Fruit fly (Drosophila melanogaster) Kc167 (cell line): ENCODE data around the gene lqf.

Experiments
- Myc ChIP-seq: fragments of >200 bp; optimal IDR thresholded peaks from 2 replicates; lab custom pipeline; 2017; ENCODE audit warnings: missing external identifiers
- Sin3A ChIP-seq: fragments of >200 bp; optimal IDR thresholded peaks from 2 replicates; lab custom pipeline; 2018; ENCODE audit warnings: missing external identifiers
- h ChIP-seq: fragments of >200 bp; optimal IDR thresholded peaks from 3 replicates; lab custom pipeline; 2018; ENCODE audit warnings: missing external identifiers
- insv ChIP-seq: fragments of >200 bp; optimal IDR thresholded peaks from 3 replicates; lab custom pipeline; 2018; ENCODE audit warnings: missing external identifiers
- psq ChIP-seq: fragments of >200 bp; optimal IDR thresholded peaks from 2 replicates; lab custom pipeline; 2017; ENCODE audit warnings: missing external identifiers
- ttk ChIP-seq: sonication (Bioruptor generic); optimal IDR thresholded peaks from 2 replicates; lab custom pipeline; 2017; ENCODE audit warnings: missing external identifiers

lqf gene

dm6 chr3L:7527661-7528379 lies 760 bp upstream of the lqf start:
- no peak for TF ChIP-seq Myc (lab: Kevin White, UChicago)
- TF ChIP-seq insv (lab: Kevin White, UChicago), result no peak
- no peak for TF ChIP-seq h (lab: Kevin White, UChicago)
- TF ChIP-seq psq (lab: Kevin White, UChicago), result no peak
- TF ChIP-seq ttk (lab: Kevin White, UChicago), result no peak
- TF ChIP-seq Sin3A (lab: Kevin White, UChicago), result no peak

dm6 chr3L:7529081-7530021 lies 771 bp downstream of the lqf start:
- TF ChIP-seq Sin3A (lab: Kevin White, UChicago), result no peak
- TF ChIP-seq ttk (lab: Kevin White, UChicago), result no peak
- TF ChIP-seq h (lab: Kevin White, UChicago), result no peak
- no peak for TF ChIP-seq psq (lab: Kevin White, UChicago)
- TF ChIP-seq Myc (lab: Kevin White, UChicago), result no peak
- no peak for TF ChIP-seq insv (lab: Kevin White, UChicago)

DNA sequence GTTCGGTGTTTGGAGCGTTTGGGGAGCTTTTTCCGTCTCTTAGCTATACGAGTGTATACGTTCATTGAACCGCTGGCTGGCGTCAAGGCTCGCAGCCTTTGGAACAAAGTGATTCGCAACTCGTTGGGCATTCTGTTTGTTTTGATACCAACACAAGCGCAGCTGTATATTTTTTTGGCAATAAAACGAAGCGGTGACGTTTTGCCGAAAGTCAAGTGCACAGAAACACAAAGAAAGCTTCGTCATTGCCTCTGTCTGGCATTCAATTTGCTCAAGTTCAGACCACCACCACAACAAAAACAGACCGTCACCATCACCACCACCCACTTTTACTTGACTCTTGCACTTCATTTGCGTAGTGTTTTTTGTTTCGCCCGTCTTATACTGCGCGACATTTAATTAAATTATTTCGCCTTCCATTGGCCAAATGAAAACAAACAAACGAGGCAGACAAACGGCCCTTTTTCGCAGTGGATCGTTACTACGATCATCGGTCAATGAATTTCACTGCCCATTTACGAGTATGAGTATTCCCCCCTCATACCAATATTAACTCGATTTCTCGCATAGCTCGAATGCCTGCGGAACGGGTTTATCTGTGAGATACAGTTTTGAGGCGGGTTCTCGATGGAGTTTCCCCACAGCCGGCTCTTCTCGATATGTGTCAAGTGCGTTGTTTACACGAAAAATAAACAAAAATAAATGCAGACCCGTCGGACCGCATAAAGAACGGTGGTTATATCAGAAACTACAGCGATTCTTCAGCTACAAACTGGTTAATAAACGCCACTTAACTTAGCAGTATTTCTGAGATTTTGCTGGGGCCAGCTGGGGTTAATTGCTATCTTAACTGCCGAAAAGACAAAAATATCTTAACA lies 2.1 kb downstream of the lqf start:
- TF ChIP-seq h (lab: Kevin White, UChicago) (no peak), Sin3A (lab: Kevin White, UChicago) (no peak), psq (lab: Kevin White, UChicago) (no peak), Myc (lab: Kevin White, UChicago) (no peak)

DNA sequence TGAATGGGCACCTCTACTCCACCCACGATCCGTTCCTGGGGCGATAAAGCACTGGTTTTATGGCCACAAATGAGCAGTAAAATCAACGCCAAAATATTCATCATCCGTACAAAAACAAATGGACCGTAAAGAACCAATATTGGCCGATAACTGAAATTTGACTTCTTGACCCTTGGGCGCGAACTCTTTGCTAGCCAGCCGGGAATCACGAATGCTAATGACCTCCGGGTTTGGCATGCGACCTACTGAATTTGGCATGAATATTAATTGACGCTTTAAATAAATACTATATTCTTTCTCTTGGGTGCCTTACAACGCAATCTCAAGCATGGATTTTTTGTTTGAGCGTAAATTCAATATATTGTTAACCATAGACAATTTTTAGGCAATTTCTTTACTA lies 11.2 kb downstream of the lqf start, which contains the start of gene CG16998:
Gene CG16998 (minus strand): TSS at position 101 of the 400 bp plus-strand sequence.
- TF ChIP-seq insv (lab: Kevin White, UChicago) (no peak), h (lab: Kevin White, UChicago) (no peak), psq (lab: Kevin White, UChicago) (no peak), Myc (lab: Kevin White, UChicago) (no peak), ttk (lab: Kevin White, UChicago) (no peak), Sin3A (lab: Kevin White, UChicago) (no peak)

DNA sequence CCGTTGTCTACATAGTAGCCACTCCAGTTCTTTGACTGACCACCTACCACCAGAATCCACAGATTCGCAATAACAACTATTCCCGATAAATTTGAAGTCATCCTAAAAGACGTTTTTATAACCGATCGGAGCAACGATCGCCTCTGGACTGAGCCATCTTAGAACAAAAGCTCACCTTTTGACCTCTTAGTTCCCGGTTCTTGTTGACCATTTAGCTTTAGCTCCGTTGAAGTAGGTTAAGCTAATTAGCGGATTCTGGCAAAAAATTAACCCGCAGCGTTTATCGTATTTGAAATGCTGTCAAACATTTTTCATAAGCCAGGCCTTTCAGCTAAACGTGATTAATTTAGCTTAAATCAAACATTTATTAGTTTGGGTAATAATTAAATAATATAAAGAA lies 12.5 kb downstream of the lqf start, which contains the start of gene CG32374:
Gene CG32374 (minus strand): TSS at position 101 of the 400 bp plus-strand sequence.
- TF ChIP-seq h (lab: Kevin White, UChicago) (no peak), insv (lab: Kevin White, UChicago) (no peak), ttk (lab: Kevin White, UChicago) (no peak), Myc (lab: Kevin White, UChicago) (no peak), Sin3A (lab: Kevin White, UChicago) (no peak), psq (lab: Kevin White, UChicago) (no peak)

DNA sequence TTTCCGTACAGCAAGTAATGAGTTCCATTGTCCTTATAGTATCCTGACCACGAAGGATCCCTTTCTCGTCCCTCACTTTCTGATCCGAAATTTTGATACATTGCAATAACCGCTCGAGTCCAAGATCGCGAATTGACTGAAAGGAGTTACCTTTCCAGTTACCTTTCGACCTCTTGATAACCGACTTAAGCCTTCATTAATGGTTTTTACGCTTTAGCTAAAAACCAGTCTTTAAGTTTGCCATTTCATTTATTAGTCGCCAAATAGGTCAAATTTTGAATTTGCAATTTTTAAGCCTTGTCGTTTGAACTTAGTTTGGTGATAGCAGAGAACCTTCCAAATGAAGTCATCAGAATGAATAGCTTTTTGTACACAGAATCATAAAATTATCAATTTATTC lies 13.8 kb downstream of the lqf start, which contains the start of gene CG32376:
Gene CG32376 (minus strand): TSS at position 101 of the 400 bp plus-strand sequence.
- TF ChIP-seq insv (lab: Kevin White, UChicago) (no peak), ttk (lab: Kevin White, UChicago) (no peak), Sin3A (lab: Kevin White, UChicago) (no peak), Myc (lab: Kevin White, UChicago) (no peak), psq (lab: Kevin White, UChicago) (no peak), h (lab: Kevin White, UChicago) (no peak)

DNA sequence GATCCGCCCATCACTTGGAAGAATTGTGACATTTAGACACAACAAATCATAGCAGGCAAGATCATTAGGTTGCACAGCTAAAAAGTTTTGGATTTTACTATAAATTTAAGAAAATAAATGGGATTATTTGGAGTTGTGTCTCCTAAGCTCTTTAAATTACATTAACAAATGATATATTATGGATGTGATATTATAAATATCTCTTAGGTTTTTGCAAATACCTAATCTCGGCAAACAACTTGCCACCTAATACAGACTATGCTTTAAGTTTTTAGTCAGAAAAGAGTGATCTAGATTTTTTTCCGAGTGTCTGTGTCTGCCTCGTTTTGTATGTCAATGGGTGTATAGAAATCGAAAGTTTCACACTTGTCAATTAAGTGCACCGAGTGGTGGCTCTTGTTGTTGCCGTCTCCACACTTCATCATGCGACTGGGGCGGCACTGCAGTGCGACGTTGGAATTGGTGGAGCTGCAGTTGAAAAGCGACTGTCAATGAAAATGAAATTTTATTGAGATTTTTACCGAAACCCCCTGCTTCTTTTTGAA lies 16.1 kb downstream of the lqf start:
- TF ChIP-seq ttk (lab: Kevin White, UChicago) (no peak), Myc (lab: Kevin White, UChicago) (no peak), h (lab: Kevin White, UChicago) (no peak), insv (lab: Kevin White, UChicago) (no peak), Sin3A (lab: Kevin White, UChicago) (no peak), psq (lab: Kevin White, UChicago) (no peak)

DNA sequence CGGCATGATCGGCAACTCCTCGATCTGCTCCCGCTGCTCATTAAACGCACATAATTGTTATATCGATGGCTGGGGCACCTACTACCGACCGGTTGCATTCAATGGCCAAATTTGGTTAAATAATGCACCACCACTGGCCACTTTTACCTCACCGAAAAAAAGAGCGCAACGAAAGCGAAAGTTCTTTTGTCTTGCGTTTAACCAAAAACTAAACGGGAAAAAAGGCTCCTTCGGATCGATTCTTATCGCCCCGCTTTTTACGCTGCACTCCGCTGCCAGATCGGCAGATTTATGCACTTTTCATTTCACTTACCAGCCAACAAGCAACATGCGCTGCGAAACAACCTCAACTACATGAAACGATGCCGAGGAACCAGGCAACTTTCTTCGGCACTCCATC lies 17.0 kb downstream of the lqf start:
- TF ChIP-seq insv (lab: Kevin White, UChicago) (no peak), Myc (lab: Kevin White, UChicago) (no peak), ttk (lab: Kevin White, UChicago) (no peak), psq (lab: Kevin White, UChicago) (no peak), h (lab: Kevin White, UChicago) (no peak), Sin3A (lab: Kevin White, UChicago) (no peak)

dm6 chr3L:7550225-7550624 lies 21.6 kb downstream of the lqf start:
- TF ChIP-seq ttk (lab: Kevin White, UChicago) (no peak), Myc (lab: Kevin White, UChicago) (no peak), Sin3A (lab: Kevin White, UChicago) (no peak), psq (lab: Kevin White, UChicago) (no peak), h (lab: Kevin White, UChicago) (no peak), insv (lab: Kevin White, UChicago) (no peak)

- TF ChIP-seq Sin3A (lab: Kevin White, UChicago), result no peak
- TF ChIP-seq ttk (lab: Kevin White, UChicago), result no peak
- no peak for TF ChIP-seq h (lab: Kevin White, UChicago)
- TF ChIP-seq insv (lab: Kevin White, UChicago), result no peak
- no peak for TF ChIP-seq Myc (lab: Kevin White, UChicago)
- no peak for TF ChIP-seq psq (lab: Kevin White, UChicago)
Observed at dm6 chr3L:7552446-7552845, 23.9 kb downstream of the lqf start.
